Worm (Caenorhabditis elegans) whole organism, young adult: Measurements from ENCODE around the gene mrps-26.

Experiments
- B0035.1 ChIP-seq: sonication (generic microtip); optimal IDR thresholded peaks from 2 replicates; lab custom pipeline; 2016; ENCODE audit warnings: missing genetic modification characterization, mild to moderate bottlenecking, missing compliant biosample characterization, missing genotype, missing genetic modification reagents
- B0336.3 ChIP-seq: fragments of 200-800 bp; sonication (Bioruptor generic); IDR thresholded peaks from 2 replicates; pipeline ENCODE4 v1.3.6; 2022; ENCODE audit warnings: missing genetic modification characterization, missing compliant biosample characterization
- D2030.7 ChIP-seq: fragments of 200-800 bp; sonication (Bioruptor generic); IDR thresholded peaks from 2 replicates; pipeline ENCODE4 v1.3.6; 2022; ENCODE audit warnings: missing genetic modification reagents, missing genetic modification characterization, missing compliant biosample characterization
- F39B2.1 ChIP-seq: fragments of 200-800 bp; sonication (Bioruptor generic); IDR thresholded peaks from 2 replicates; pipeline ENCODE4 v1.3.6; 2022; ENCODE audit warnings: missing genetic modification reagents, missing genetic modification characterization, missing compliant biosample characterization
- K11D2.4 ChIP-seq: fragments of 200-800 bp; sonication (Bioruptor generic); IDR thresholded peaks from 2 replicates; pipeline ENCODE4 v1.3.6; 2022; ENCODE audit warnings: missing genetic modification reagents, missing genetic modification characterization, missing compliant biosample characterization
- T07F8.4 ChIP-seq: sonication (generic microtip); optimal IDR thresholded peaks from 2 replicates; lab custom pipeline; 2016; ENCODE audit warnings: mild to moderate bottlenecking, missing genetic modification characterization, moderate library complexity, missing compliant biosample characterization
- Y53G8AR.9 ChIP-seq: fragments of 200-800 bp; sonication (Bioruptor generic); conservative IDR thresholded peaks from 2 replicates; pipeline ENCODE4 v1.3.6; 2022; ENCODE audit warnings: missing genetic modification reagents, missing genetic modification characterization, missing compliant biosample characterization
- akir-1 ChIP-seq: fragments of 200-800 bp; sonication (Bioruptor generic); optimal IDR thresholded peaks from 2 replicates; lab custom pipeline; 2018; ENCODE audit warnings: mild to moderate bottlenecking, missing genetic modification characterization, moderate library complexity, missing compliant biosample characterization
- aptf-2 ChIP-seq: fragments of 200-800 bp; sonication (Bioruptor generic); conservative IDR thresholded peaks from 2 replicates; pipeline ENCODE4 v1.3.6; 2022; ENCODE audit warnings: missing genetic modification reagents, missing genetic modification characterization, missing compliant biosample characterization
- athp-1 ChIP-seq: sonication (generic microtip); optimal IDR thresholded peaks from 2 replicates; lab custom pipeline; 2017; ENCODE audit warnings: mild to moderate bottlenecking, missing genetic modification characterization, missing compliant biosample characterization
- bed-2 ChIP-seq: fragments of 200-800 bp; sonication (Bioruptor generic); IDR thresholded peaks from 2 replicates; pipeline ENCODE4 v1.3.6; 2022; ENCODE audit warnings: missing genetic modification reagents, missing genetic modification characterization, missing compliant biosample characterization
- ceh-100 ChIP-seq: fragments of 200-800 bp; sonication (Bioruptor generic); IDR thresholded peaks from 2 replicates; pipeline ENCODE4 v1.3.6; 2022; ENCODE audit warnings: missing genetic modification reagents, missing genetic modification characterization, missing compliant biosample characterization
- ceh-27 ChIP-seq: fragments of 200-800 bp; sonication (Bioruptor generic); optimal IDR thresholded peaks from 2 replicates; lab custom pipeline; 2018; ENCODE audit warnings: mild to moderate bottlenecking, missing genetic modification characterization, moderate library complexity, missing compliant biosample characterization
- ceh-40 ChIP-seq: fragments of 200-800 bp; sonication (Bioruptor generic); IDR thresholded peaks from 2 replicates; pipeline ENCODE4 v1.3.6; 2022; ENCODE audit warnings: missing genetic modification characterization, missing compliant biosample characterization
- ceh-58 ChIP-seq: fragments of 200-800 bp; sonication (Bioruptor generic); IDR thresholded peaks from 2 replicates; pipeline ENCODE4 v1.3.6; 2022; ENCODE audit warnings: missing genetic modification characterization, missing compliant biosample characterization
- ceh-91 ChIP-seq: fragments of 200-800 bp; sonication (Bioruptor generic); IDR thresholded peaks from 2 replicates; pipeline ENCODE4 v1.3.6; 2022; ENCODE audit warnings: missing genetic modification reagents, missing genetic modification characterization, missing compliant biosample characterization
- efl-1 ChIP-seq: fragments of 150-350 bp; optimal IDR thresholded peaks from 2 replicates; lab custom pipeline; 2014; ENCODE audit warnings: missing biosample characterization, missing genetic modification reagents, missing genetic modification characterization
- egl-18 ChIP-seq: fragments of 200-800 bp; sonication (Bioruptor generic); IDR thresholded peaks from 2 replicates; pipeline ENCODE4 v1.3.6; 2022; ENCODE audit warnings: missing genetic modification reagents, missing genetic modification characterization, missing compliant biosample characterization
- ets-4 ChIP-seq: fragments of 200-800 bp; sonication (Bioruptor generic); optimal IDR thresholded peaks from 2 replicates; lab custom pipeline; 2018; ENCODE audit warnings: mild to moderate bottlenecking, missing genetic modification characterization, missing compliant biosample characterization
- him-1 ChIP-seq: sonication (generic microtip); optimal IDR thresholded peaks from 2 replicates; lab custom pipeline; 2016; ENCODE audit warnings: missing genotype, missing genetic modification reagents, missing genetic modification characterization, missing compliant biosample characterization
- hsf-1 ChIP-seq: fragments of 200-800 bp; sonication (Bioruptor generic); IDR thresholded peaks from 2 replicates; pipeline ENCODE4 v1.3.6; 2022; ENCODE audit warnings: missing genetic modification reagents, missing genetic modification characterization, missing compliant biosample characterization
- lag-1 ChIP-seq: fragments of 200-800 bp; sonication (Bioruptor generic); IDR thresholded peaks from 2 replicates; pipeline ENCODE4 v1.3.6; 2022; ENCODE audit warnings: missing genetic modification reagents, missing genetic modification characterization, missing compliant biosample characterization
- lsl-1 ChIP-seq: fragments of 200-800 bp; sonication (Bioruptor generic); optimal IDR thresholded peaks from 2 replicates; lab custom pipeline; 2018; ENCODE audit warnings: mild to moderate bottlenecking, missing genetic modification characterization, moderate library complexity, missing compliant biosample characterization
- madf-8 ChIP-seq: fragments of 200-800 bp; sonication (Bioruptor generic); conservative IDR thresholded peaks from 2 replicates; pipeline ENCODE4 v1.3.6; 2022; ENCODE audit warnings: missing genetic modification reagents, missing genetic modification characterization, missing compliant biosample characterization
- nfya-2 ChIP-seq: fragments of 200-800 bp; sonication (Bioruptor generic); IDR thresholded peaks from 2 replicates; pipeline ENCODE4 v1.3.6; 2022; ENCODE audit warnings: missing genetic modification reagents, missing genetic modification characterization, missing compliant biosample characterization
- nhr-27 ChIP-seq: fragments of 200-800 bp; sonication (Bioruptor generic); optimal IDR thresholded peaks from 2 replicates; lab custom pipeline; 2018; ENCODE audit warnings: mild to moderate bottlenecking, missing genetic modification characterization, moderate library complexity, missing compliant biosample characterization
- pbrm-1 ChIP-seq: fragments of 200-800 bp; sonication (Bioruptor generic); IDR thresholded peaks from 2 replicates; pipeline ENCODE4 v1.3.6; 2022; ENCODE audit warnings: missing genetic modification reagents, missing genetic modification characterization, missing compliant biosample characterization
- rcor-1 ChIP-seq: fragments of 200-800 bp; sonication (Bioruptor generic); IDR thresholded peaks from 2 replicates; pipeline ENCODE4 v1.3.6; 2022; ENCODE audit warnings: missing genetic modification reagents, missing genetic modification characterization, missing compliant biosample characterization
- sdz-38 ChIP-seq: sonication (generic microtip); optimal IDR thresholded peaks from 2 replicates; lab custom pipeline; 2016; ENCODE audit warnings: missing genotype, missing genetic modification characterization, missing compliant biosample characterization
- snpc-4 ChIP-seq, 5 experiments: fragments of 150-350 bp in 1 of 5; sonication (generic microtip) in 4 of 5; optimal IDR thresholded peaks; 2 replicates each; lab custom pipeline; 2014 to 2018; ENCODE audit warnings: missing genetic modification characterization in 5 of 5, missing biosample characterization in 3 of 5, antibody characterized with exemption in 2 of 5, mild to moderate bottlenecking in 2 of 5, missing compliant biosample characterization in 2 of 5, missing genotype in 2 of 5, moderate library complexity in 2 of 5, missing genetic modification reagents in 1 of 5
- tbp1 ChIP-seq: fragments of 200-800 bp; sonication (Bioruptor generic); optimal IDR thresholded peaks from 2 replicates; lab custom pipeline; 2018; ENCODE audit warnings: mild to moderate bottlenecking, missing genetic modification characterization, missing compliant biosample characterization
- unc-130 ChIP-seq: sonication (generic microtip); optimal IDR thresholded peaks from 2 replicates; lab custom pipeline; 2016; ENCODE audit warnings: missing genetic modification reagents, missing genetic modification characterization, missing compliant biosample characterization
- ztf-18 ChIP-seq: sonication (generic microtip); optimal IDR thresholded peaks from 2 replicates; lab custom pipeline; 2016; ENCODE audit warnings: missing genotype, mild to moderate bottlenecking, missing genetic modification characterization, missing compliant biosample characterization
- ztf-6 ChIP-seq: fragments of 200-800 bp; sonication (Bioruptor generic); IDR thresholded peaks from 2 replicates; pipeline ENCODE4 v1.3.6; 2022; ENCODE audit warnings: missing genetic modification reagents, missing genetic modification characterization, missing compliant biosample characterization

Gene mrps-26

ce11 chrIII:5214162-5214561 lies 20.2 kb upstream of the mrps-26 start:
- TF ChIP-seq athp-1 (no peak), ztf-6 (GFP tag; lab: Robert Waterston, UW) (no peak), bed-2 (GFP tag; lab: Robert Waterston, UW) (no peak), sdz-38 (tag; lab: Kevin White, UChicago) (no peak), ceh-58 (GFP tag; lab: Robert Waterston, UW) (no peak), hsf-1 (GFP tag; lab: Robert Waterston, UW) (no peak), nhr-27 (no peak), F39B2.1 (GFP tag; lab: Robert Waterston, UW) (no peak), K11D2.4 (GFP tag; lab: Robert Waterston, UW) (no peak), akir-1 (no peak), B0336.3 (GFP tag; lab: Robert Waterston, UW) (no peak)

ce11 chrIII:5215375-5215774 lies 19.0 kb upstream of the mrps-26 start, which contains the start of gene ZC155.4:
Gene ZC155.4 (minus strand): TSS chrIII:5215475.
- peak; percentile 42 for TF ChIP-seq efl-1 (GFP tag; lab: Kevin White, UChicago)
- no peak for TF ChIP-seq nfya-2 (GFP tag; lab: Robert Waterston, UW)
- TF ChIP-seq lsl-1 = peak; percentile 67

- TF ChIP-seq ztf-18 (tag; lab: Kevin White, UChicago) (no peak), ceh-91 (GFP tag; lab: Robert Waterston, UW) (no peak), pbrm-1 (no peak), Y53G8AR.9 (no peak), rcor-1 (GFP tag; lab: Robert Waterston, UW) (no peak), D2030.7 (no peak), aptf-2 (GFP tag; lab: Robert Waterston, UW) (no peak)
Measured at ce11 chrIII:5217511-5217910, 16.9 kb upstream of the mrps-26 start, which contains the start of gene cutl-19. Gene cutl-19 (minus strand): TSS chrIII:5217611.

ce11 chrIII:5218687-5219086 lies 15.7 kb upstream of the mrps-26 start, which contains the start of gene ZC155.2:
Gene ZC155.2 (plus strand): TSS chrIII:5218987.
- TF ChIP-seq ztf-18 (tag; lab: Kevin White, UChicago) (no peak), lsl-1 (no peak), him-1 (tag; lab: Kevin White, UChicago) (no peak), ets-4 (GFP tag; lab: Kevin White, UChicago) (no peak), pbrm-1 (no peak), snpc-4 (GFP tag; optimal IDR thresholded peaks at IDR 0.05; lab: Kevin White, UChicago) (no peak), snpc-4 (tag; optimal IDR thresholded peaks at IDR 0.05; lab: Kevin White, UChicago) (no peak), lag-1 (GFP tag; lab: Robert Waterston, UW) (no peak), T07F8.4 (tag; lab: Kevin White, UChicago) (no peak), B0035.1 (tag; lab: Kevin White, UChicago) (no peak), ceh-100 (GFP tag; lab: Robert Waterston, UW) (no peak), ceh-40 (GFP tag; lab: Robert Waterston, UW) (no peak), unc-130 (GFP tag; lab: Kevin White, UChicago) (no peak), ceh-27 (GFP tag; lab: Kevin White, UChicago) (no peak), egl-18 (GFP tag; lab: Robert Waterston, UW) (no peak), madf-8 (GFP tag; lab: Robert Waterston, UW) (no peak), tbp1 (no peak)
